Worm (Caenorhabditis elegans) whole organism, L2 larva: ENCODE data around the gene grwd-1.

ENCODE experiments used
- C34F6.9 ChIP-seq: fragments of 150-350 bp; optimal IDR thresholded peaks from 2 replicates; lab custom pipeline; 2014; ENCODE audit warnings: missing biosample characterization, missing genetic modification characterization
- F13H6.1 ChIP-seq: sonication (generic microtip); optimal IDR thresholded peaks from 2 replicates; lab custom pipeline; 2016; ENCODE audit warnings: missing genetic modification characterization, missing compliant biosample characterization
- R02D3.7 ChIP-seq: fragments of 150-350 bp; optimal IDR thresholded peaks from 2 replicates; lab custom pipeline; 2014; ENCODE audit warnings: missing biosample characterization, missing genetic modification characterization
- Y55F3AM.14 ChIP-seq: fragments of 200-800 bp; sonication (Bioruptor generic); optimal IDR thresholded peaks from 2 replicates; lab custom pipeline; 2018; ENCODE audit warnings: mild to moderate bottlenecking, missing genetic modification characterization, missing compliant biosample characterization
- ama-1 ChIP-seq: fragments of 150-350 bp; optimal IDR thresholded peaks from 2 replicates; lab custom pipeline; 2018; ENCODE audit warnings: inconsistent platforms
- blmp-1 ChIP-seq: sonication (generic microtip); optimal IDR thresholded peaks from 2 replicates; lab custom pipeline; 2017; ENCODE audit warnings: missing genetic modification characterization, mild to moderate bottlenecking, missing compliant biosample characterization, antibody characterized with exemption, moderate library complexity; ENCODE audit not compliant: insufficient read depth
- ceh-82 ChIP-seq: fragments of 150-350 bp; optimal IDR thresholded peaks from 2 replicates; lab custom pipeline; 2014; ENCODE audit warnings: missing biosample characterization, missing genetic modification characterization
- crh-2 ChIP-seq: sonication (generic microtip); optimal IDR thresholded peaks from 2 replicates; lab custom pipeline; 2017; ENCODE audit warnings: missing biosample characterization, missing genetic modification characterization
- dmd-4 ChIP-seq: sonication (generic microtip); optimal IDR thresholded peaks from 2 replicates; lab custom pipeline; 2017; ENCODE audit warnings: missing biosample characterization, missing genetic modification characterization
- egl-27 ChIP-seq: sonication (generic microtip); optimal IDR thresholded peaks from 3 replicates; lab custom pipeline; 2017; ENCODE audit warnings: missing biosample characterization, missing genetic modification reagents, missing genetic modification characterization
- elt-1 ChIP-seq: fragments of 150-350 bp; optimal IDR thresholded peaks from 2 replicates; lab custom pipeline; 2014; ENCODE audit warnings: missing biosample characterization, missing genetic modification characterization
- elt-3 ChIP-seq: sonication (generic microtip); optimal IDR thresholded peaks from 2 replicates; lab custom pipeline; 2017; ENCODE audit warnings: missing biosample characterization, missing genetic modification characterization
- gmeb-1 ChIP-seq: fragments of 150-350 bp; optimal IDR thresholded peaks from 2 replicates; lab custom pipeline; 2014; ENCODE audit warnings: missing biosample characterization, missing genetic modification characterization
- lin-11 ChIP-seq: fragments of 150-350 bp; sonication (generic microtip); optimal IDR thresholded peaks from 2 replicates; lab custom pipeline; 2014; ENCODE audit warnings: missing biosample characterization, missing genetic modification characterization, inconsistent platforms, mixed read lengths
- lin-13 ChIP-seq: fragments of 150-350 bp; optimal IDR thresholded peaks from 2 replicates; lab custom pipeline; 2014; ENCODE audit warnings: missing biosample characterization, missing genetic modification reagents, missing genetic modification characterization
- lin-39 ChIP-seq: fragments of 150-350 bp; optimal IDR thresholded peaks from 2 replicates; lab custom pipeline; 2014; ENCODE audit warnings: missing biosample characterization, missing genetic modification reagents, missing genetic modification characterization
- lsy-2 ChIP-seq, 2 experiments: fragments of 150-350 bp in 1 of 2; sonication (generic microtip) in 1 of 2; optimal IDR thresholded peaks; 2 replicates each; lab custom pipeline; 2014 to 2017; ENCODE audit warnings: missing biosample characterization in 2 of 2, missing genetic modification characterization in 2 of 2
- mab-5 ChIP-seq: fragments of 150-350 bp; optimal IDR thresholded peaks from 2 replicates; lab custom pipeline; 2014; ENCODE audit warnings: missing biosample characterization, missing genetic modification characterization
- mdl-1 ChIP-seq, 2 experiments: fragments of 150-350 bp in 1 of 2; sonication (generic microtip) in 1 of 2; optimal IDR thresholded peaks; 2 replicates each; lab custom pipeline; 2017; ENCODE audit warnings: missing biosample characterization in 2 of 2, missing genetic modification characterization in 2 of 2
- nhr-10 ChIP-seq: sonication (generic microtip); optimal IDR thresholded peaks from 2 replicates; lab custom pipeline; 2017; ENCODE audit warnings: missing biosample characterization, missing genetic modification characterization
- nhr-12 ChIP-seq: fragments of 150-350 bp; optimal IDR thresholded peaks from 2 replicates; lab custom pipeline; 2014; ENCODE audit warnings: missing biosample characterization, missing genetic modification characterization
- nhr-129 ChIP-seq: fragments of 150-350 bp; optimal IDR thresholded peaks from 2 replicates; lab custom pipeline; 2014; ENCODE audit warnings: missing biosample characterization, missing genetic modification characterization
- nhr-21 ChIP-seq: fragments of 150-350 bp; optimal IDR thresholded peaks from 2 replicates; lab custom pipeline; 2014; ENCODE audit warnings: missing biosample characterization, missing genetic modification characterization
- nhr-23 ChIP-seq: fragments of 150-350 bp; optimal IDR thresholded peaks from 2 replicates; lab custom pipeline; 2014; ENCODE audit warnings: missing biosample characterization, missing genetic modification reagents, missing genetic modification characterization
- nhr-25 ChIP-seq: fragments of 150-350 bp; sonication (generic microtip); optimal IDR thresholded peaks from 3 replicates; lab custom pipeline; 2014; ENCODE audit warnings: missing biosample characterization, missing genetic modification characterization
- nhr-6 ChIP-seq: fragments of 150-350 bp; optimal IDR thresholded peaks from 2 replicates; lab custom pipeline; 2014; ENCODE audit warnings: missing biosample characterization, missing genetic modification characterization
- nhr-77 ChIP-seq: fragments of 150-350 bp; optimal IDR thresholded peaks from 2 replicates; lab custom pipeline; 2014; ENCODE audit warnings: missing biosample characterization, missing genetic modification characterization
- peb-1 ChIP-seq: fragments of 150-350 bp; optimal IDR thresholded peaks from 2 replicates; lab custom pipeline; 2014; ENCODE audit warnings: missing biosample characterization, missing genetic modification characterization
- sem-4 ChIP-seq: fragments of 150-350 bp; optimal IDR thresholded peaks from 2 replicates; lab custom pipeline; 2014; ENCODE audit warnings: missing biosample characterization, missing genetic modification reagents, missing genetic modification characterization
- sma-3 ChIP-seq: sonication (generic microtip); optimal IDR thresholded peaks from 2 replicates; lab custom pipeline; 2016; ENCODE audit warnings: missing genetic modification reagents, missing genetic modification characterization, missing compliant biosample characterization
- sma-9 ChIP-seq, 2 experiments: fragments of 150-350 bp in 1 of 2; sonication (generic microtip) in 1 of 2; optimal IDR thresholded peaks; 2 replicates each; lab custom pipeline; 2014 to 2016; ENCODE audit warnings: missing genetic modification characterization in 2 of 2, mild to moderate bottlenecking in 1 of 2, missing biosample characterization in 1 of 2, missing compliant biosample characterization in 1 of 2, missing genetic modification reagents in 1 of 2, moderate library complexity in 1 of 2
- snpc-4 ChIP-seq: fragments of 150-350 bp; optimal IDR thresholded peaks from 2 replicates; lab custom pipeline; 2014; ENCODE audit warnings: missing biosample characterization, missing genetic modification characterization
- unc-39 ChIP-seq: fragments of 150-350 bp; optimal IDR thresholded peaks from 2 replicates; lab custom pipeline; 2014; ENCODE audit warnings: missing biosample characterization, missing genetic modification characterization
- unc-55 ChIP-seq: fragments of 150-350 bp; sonication (generic microtip); optimal IDR thresholded peaks from 3 replicates; lab custom pipeline; 2014; ENCODE audit warnings: missing biosample characterization, missing genetic modification reagents, missing genetic modification characterization
- unc-62 ChIP-seq: fragments of 150-350 bp; optimal IDR thresholded peaks from 2 replicates; lab custom pipeline; 2014; ENCODE audit warnings: missing biosample characterization, missing genetic modification reagents, missing genetic modification characterization
- zag-1 ChIP-seq: fragments of 150-350 bp; optimal IDR thresholded peaks from 2 replicates; lab custom pipeline; 2014; ENCODE audit warnings: missing biosample characterization, missing genetic modification characterization

grwd-1 gene

ce11 chrIII:5159505-5159904 is 6.2 kb downstream of the grwd-1 start, which contains the start of gene T10F2.5:
T10F2.5 (minus strand) TSS chrIII:5159605.
- TF ChIP-seq F13H6.1 (no peak), sma-3 (GFP tag; lab: Kevin White, UChicago) (no peak), elt-3 (no peak), ceh-82 (tag; lab: Kevin White, UChicago) (no peak), mdl-1 (tag; optimal IDR thresholded peaks at IDR 0.05; lab: Kevin White, UChicago) (no peak), snpc-4 (tag; lab: Kevin White, UChicago) (no peak), R02D3.7 (no peak), crh-2 (tag; lab: Kevin White, UChicago) (no peak), lin-13 (GFP tag; lab: Kevin White, UChicago) (no peak), nhr-21 (tag; lab: Kevin White, UChicago) (no peak), C34F6.9 (tag; lab: Kevin White, UChicago) (no peak), nhr-6 (tag; lab: Kevin White, UChicago) (no peak), blmp-1 (no peak), nhr-25 (tag; lab: Kevin White, UChicago) (no peak), nhr-23 (tag; lab: Kevin White, UChicago) (no peak), nhr-77 (tag; lab: Kevin White, UChicago) (no peak), sem-4 (tag; lab: Kevin White, UChicago) (no peak), unc-39 (tag; lab: Kevin White, UChicago) (no peak), lin-11 (tag; lab: Kevin White, UChicago) (no peak)

ce11 chrIII:5160803-5161202 is 7.5 kb downstream of the grwd-1 start:
- TF ChIP-seq lin-13 (GFP tag; lab: Kevin White, UChicago): no peak
- no peak for TF ChIP-seq gmeb-1 (tag; lab: Kevin White, UChicago)
- TF ChIP-seq sma-9 (GFP tag; optimal IDR thresholded peaks at IDR 0.05; lab: Kevin White, UChicago): no peak
- no peak for TF ChIP-seq sma-9 (tag; optimal IDR thresholded peaks at IDR 0.05; lab: Kevin White, UChicago)
- no peak for TF ChIP-seq peb-1 (tag; lab: Kevin White, UChicago)
- TF ChIP-seq ceh-82 (tag; lab: Kevin White, UChicago): no peak
- TF ChIP-seq dmd-4 (tag; lab: Kevin White, UChicago): no peak
- TF ChIP-seq F13H6.1: no peak
- TF ChIP-seq crh-2 (tag; lab: Kevin White, UChicago): no peak
- no peak for TF ChIP-seq lsy-2 (tag; optimal IDR thresholded peaks at IDR 0.05; lab: Kevin White, UChicago)
- no peak for TF ChIP-seq zag-1 (tag; lab: Kevin White, UChicago)
- no peak for TF ChIP-seq unc-62
- TF ChIP-seq lin-39: no peak
- TF ChIP-seq nhr-12: no peak
- no peak for TF ChIP-seq snpc-4 (tag; lab: Kevin White, UChicago)

DNA sequence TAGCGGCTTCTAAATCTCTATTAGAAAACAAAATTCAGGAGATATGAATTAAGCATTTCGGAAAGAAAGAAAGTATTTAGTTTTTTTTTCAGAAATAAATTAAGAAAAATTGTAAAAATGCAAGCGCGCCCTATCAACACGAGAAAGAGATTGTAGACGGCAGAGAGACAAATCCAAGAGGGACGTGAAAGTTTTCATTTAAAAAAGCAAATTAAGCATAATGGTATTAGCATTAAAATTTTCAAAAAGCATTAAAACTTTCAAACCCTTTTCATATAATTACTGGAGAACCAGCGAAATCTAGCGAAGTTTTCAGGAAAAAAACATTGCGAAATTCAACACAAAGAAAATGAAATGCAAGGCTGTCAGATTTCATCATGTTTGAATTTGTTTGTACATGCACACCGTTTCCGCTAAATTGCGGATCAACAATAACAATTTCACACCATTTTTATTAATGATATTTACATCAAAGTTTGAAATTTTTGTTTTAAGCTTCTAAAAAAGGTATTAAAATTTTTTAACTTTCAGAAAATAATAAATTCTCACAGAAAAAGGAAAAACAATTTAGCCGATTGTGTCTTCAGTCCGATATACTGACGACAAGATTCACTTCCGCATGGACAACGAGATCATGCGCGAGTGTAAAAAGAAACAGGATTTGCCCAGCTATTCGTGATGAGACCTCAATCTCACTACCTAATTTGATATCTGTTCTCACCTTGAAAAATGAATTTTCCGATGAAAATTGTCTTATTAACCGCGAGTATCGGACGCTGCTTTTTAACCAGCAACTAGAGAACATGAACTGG is 9.8 kb downstream of the grwd-1 start, which contains the start of gene gars-1:
gars-1 (minus strand) TSS at position 808 of the 812 bp plus-strand sequence.
- TF ChIP-seq ama-1 (lab: Kevin White, UChicago) (peak; percentile 57), unc-55 (GFP tag; lab: Kevin White, UChicago) (peak; percentile 74), C34F6.9 (tag; lab: Kevin White, UChicago) (peak; percentile 59), nhr-77 (tag; lab: Kevin White, UChicago) (no peak), nhr-25 (tag; lab: Kevin White, UChicago) (peak; percentile 15), nhr-129 (tag; lab: Kevin White, UChicago) (peak; percentile 30), lsy-2 (tag; optimal IDR thresholded peaks at IDR 0.05; lab: Kevin White, UChicago) (peak; percentile 11 to 23), elt-1 (tag; lab: Kevin White, UChicago) (no peak)

- no peak for TF ChIP-seq nhr-10
- TF ChIP-seq sma-9 (GFP tag; optimal IDR thresholded peaks at IDR 0.05; lab: Kevin White, UChicago): no peak
- no peak for TF ChIP-seq sma-9 (tag; optimal IDR thresholded peaks at IDR 0.05; lab: Kevin White, UChicago)
- no peak for TF ChIP-seq mab-5
- no peak for TF ChIP-seq egl-27 (tag; lab: Kevin White, UChicago)
- no peak for TF ChIP-seq lin-11 (tag; lab: Kevin White, UChicago)
- no peak for TF ChIP-seq Y55F3AM.14 (GFP tag; lab: Kevin White, UChicago)
These were observed 11.9 kb downstream of the grwd-1 start, which contains the start of gene T10F2.2 for ce11 chrIII:5165211-5165610. T10F2.2 (minus strand) TSS chrIII:5165311.
